Fruit fly (Drosophila melanogaster) whole organism, embryonic: ENCODE data around the gene CG32137.

ENCODE experiments used
- Adf1 ChIP-seq: fragments of 200-800 bp; sonication (Bioruptor generic); IDR thresholded peaks from 2 replicates; pipeline ENCODE4 v1.3.6; 2022; ENCODE audit warnings: missing biosample characterization, missing genetic modification characterization
- Bdp1 ChIP-seq: fragments of 200-800 bp; sonication (Bioruptor generic); optimal IDR thresholded peaks from 3 replicates; lab custom pipeline; 2016; ENCODE audit warnings: missing biosample characterization, missing genetic modification characterization
- Bteb2 ChIP-seq: fragments of 200-800 bp; sonication (Bioruptor generic); optimal IDR thresholded peaks from 2 replicates; lab custom pipeline; 2016; ENCODE audit warnings: missing biosample characterization, missing genetic modification characterization
- CG10209 ChIP-seq: fragments of 200-800 bp; sonication (Bioruptor generic); optimal IDR thresholded peaks from 3 replicates; lab custom pipeline; 2017; ENCODE audit warnings: missing biosample characterization, mild to moderate bottlenecking, missing genetic modification characterization, missing genetic modification reagents
- CG1024 ChIP-seq: fragments of 200-800 bp; sonication (Bioruptor generic); IDR thresholded peaks from 2 replicates; pipeline ENCODE4 v1.3.6; 2022; ENCODE audit warnings: missing biosample characterization, missing genetic modification characterization
- CG10267 ChIP-seq: fragments of 200-800 bp; sonication (Bioruptor generic); optimal IDR thresholded peaks from 2 replicates; lab custom pipeline; 2018; ENCODE audit warnings: missing biosample characterization, mild to moderate bottlenecking, missing genetic modification characterization, moderate library complexity
- CG10321 ChIP-seq: fragments of 200-800 bp; sonication (Bioruptor generic); IDR thresholded peaks from 2 replicates; pipeline ENCODE4 v1.3.6; 2022; ENCODE audit warnings: missing biosample characterization, missing genetic modification characterization
- CG11560 ChIP-seq: fragments of 200-800 bp; sonication (Bioruptor generic); IDR thresholded peaks from 3 replicates; pipeline ENCODE4 v1.3.6; 2022; ENCODE audit warnings: missing biosample characterization, missing genetic modification characterization
- CG12071 ChIP-seq: fragments of 200-800 bp; sonication (Bioruptor generic); optimal IDR thresholded peaks from 3 replicates; lab custom pipeline; 2018; ENCODE audit warnings: missing biosample characterization, mild to moderate bottlenecking, missing genetic modification characterization
- CG12236 ChIP-seq: fragments of 200-800 bp; sonication (Bioruptor generic); optimal IDR thresholded peaks from 2 replicates; lab custom pipeline; 2016; ENCODE audit warnings: missing biosample characterization, missing genetic modification characterization
- CG14860 ChIP-seq: fragments of 200-800 bp; sonication (Bioruptor generic); IDR thresholded peaks from 3 replicates; pipeline ENCODE4 v1.3.6; 2022; ENCODE audit warnings: missing biosample characterization, missing genetic modification characterization; ENCODE audit not compliant: partially characterized antibody
- CG15073 ChIP-seq: fragments of 200-800 bp; sonication (Bioruptor generic); optimal IDR thresholded peaks from 2 replicates; lab custom pipeline; 2016; ENCODE audit warnings: missing biosample characterization, missing genetic modification characterization
- CG15601 ChIP-seq: fragments of 200-800 bp; sonication (Bioruptor generic); optimal IDR thresholded peaks from 3 replicates; lab custom pipeline; 2019; ENCODE audit warnings: missing biosample characterization, mild to moderate bottlenecking, missing genetic modification characterization, moderate library complexity
- CG16863 ChIP-seq: fragments of 200-800 bp; sonication (Bioruptor generic); optimal IDR thresholded peaks from 3 replicates; lab custom pipeline; 2016; ENCODE audit warnings: missing biosample characterization, missing genetic modification characterization
- CG17186 ChIP-seq: fragments of 200-800 bp; sonication (Bioruptor generic); optimal IDR thresholded peaks from 3 replicates; lab custom pipeline; 2017; ENCODE audit warnings: missing biosample characterization, missing genetic modification reagents, missing genetic modification characterization
- CG1832 ChIP-seq: fragments of 200-800 bp; sonication (Bioruptor generic); optimal IDR thresholded peaks from 2 replicates; lab custom pipeline; 2017; ENCODE audit warnings: missing biosample characterization, mild to moderate bottlenecking, missing genetic modification characterization, inconsistent platforms
- CG2712 ChIP-seq: fragments of 200-800 bp; optimal IDR thresholded peaks from 3 replicates; lab custom pipeline; 2019; ENCODE audit warnings: missing biosample characterization, mild to moderate bottlenecking, missing genetic modification characterization, moderate library complexity
- CG30020 ChIP-seq: fragments of 200-800 bp; optimal IDR thresholded peaks from 2 replicates; lab custom pipeline; 2019; ENCODE audit warnings: missing biosample characterization, mild to moderate bottlenecking, missing genetic modification characterization, moderate library complexity
- CG30403 ChIP-seq: fragments of 200-800 bp; sonication (Bioruptor generic); optimal IDR thresholded peaks from 3 replicates; lab custom pipeline; 2016; ENCODE audit warnings: missing biosample characterization, missing genetic modification characterization
- CG32532 ChIP-seq: fragments of 200-800 bp; sonication (Bioruptor generic); IDR thresholded peaks from 2 replicates; pipeline ENCODE4 v1.3.6; 2022; ENCODE audit warnings: missing biosample characterization, missing genetic modification characterization
- CG33213 ChIP-seq: fragments of 200-800 bp; sonication (Bioruptor generic); optimal IDR thresholded peaks from 3 replicates; lab custom pipeline; 2016; ENCODE audit warnings: missing biosample characterization, missing genetic modification characterization
- CG43689 ChIP-seq: fragments of 200-800 bp; sonication (Bioruptor generic); IDR thresholded peaks from 2 replicates; pipeline ENCODE4 v1.3.6; 2022; ENCODE audit warnings: missing biosample characterization, missing genetic modification characterization
- CG4617 ChIP-seq: fragments of 200-800 bp; sonication (Bioruptor generic); optimal IDR thresholded peaks from 3 replicates; lab custom pipeline; 2016; ENCODE audit warnings: missing biosample characterization, missing genetic modification characterization, borderline replicate concordance
- CG6254 ChIP-seq: fragments of 200-800 bp; sonication (Bioruptor generic); optimal IDR thresholded peaks from 3 replicates; lab custom pipeline; 2017; ENCODE audit warnings: mild to moderate bottlenecking, missing biosample characterization, missing genetic modification reagents, missing genetic modification characterization
- CG7839 ChIP-seq: fragments of 200-800 bp; sonication (Bioruptor generic); optimal IDR thresholded peaks from 3 replicates; lab custom pipeline; 2018; ENCODE audit warnings: missing biosample characterization, mild to moderate bottlenecking, missing genetic modification characterization, moderate library complexity
- CG8388 ChIP-seq: fragments of 200-800 bp; sonication (Bioruptor generic); optimal IDR thresholded peaks from 2 replicates; lab custom pipeline; 2019; ENCODE audit warnings: missing biosample characterization, mild to moderate bottlenecking, missing genetic modification characterization, moderate library complexity
- Camta ChIP-seq: fragments of 200-800 bp; sonication (Bioruptor generic); optimal IDR thresholded peaks from 2 replicates; lab custom pipeline; 2016; ENCODE audit warnings: missing biosample characterization, missing genetic modification characterization
- Chrac-16 ChIP-seq: fragments of 200-800 bp; sonication (Bioruptor generic); optimal IDR thresholded peaks from 3 replicates; lab custom pipeline; 2016; ENCODE audit warnings: missing biosample characterization, missing genetic modification characterization
- Deaf1 ChIP-seq: fragments of 200-800 bp; optimal IDR thresholded peaks from 3 replicates; lab custom pipeline; 2019; ENCODE audit warnings: missing biosample characterization, mild to moderate bottlenecking, missing genetic modification characterization, moderate library complexity
- Doc3 ChIP-seq: fragments of 200-800 bp; sonication (Bioruptor generic); IDR thresholded peaks from 3 replicates; pipeline ENCODE4 v1.3.6; 2022; ENCODE audit warnings: missing biosample characterization, missing genetic modification characterization; ENCODE audit not compliant: partially characterized antibody
- Gug ChIP-seq: fragments of 200-800 bp; sonication (Bioruptor generic); IDR thresholded peaks from 4 replicates; pipeline ENCODE4 v1.3.6; 2022; ENCODE audit warnings: missing biosample characterization, missing genetic modification characterization
- HLH4C ChIP-seq: fragments of 200-800 bp; sonication (Bioruptor generic); IDR thresholded peaks from 3 replicates; pipeline ENCODE4 v1.3.6; 2022; ENCODE audit warnings: missing biosample characterization, missing genetic modification characterization; ENCODE audit not compliant: partially characterized antibody
- Nf-YA ChIP-seq: fragments of 200-800 bp; sonication (Bioruptor generic); IDR thresholded peaks from 2 replicates; pipeline ENCODE4 v1.3.6; 2022; ENCODE audit warnings: missing biosample characterization, missing genetic modification characterization
- Ravus ChIP-seq: fragments of 200-800 bp; sonication (Bioruptor generic); IDR thresholded peaks from 2 replicates; pipeline ENCODE4 v1.3.6; 2022; ENCODE audit warnings: missing biosample characterization, missing genetic modification characterization
- TFAM ChIP-seq: fragments of 200-800 bp; sonication (Bioruptor generic); optimal IDR thresholded peaks from 2 replicates; lab custom pipeline; 2017; ENCODE audit warnings: missing biosample characterization, missing genetic modification characterization, inconsistent platforms
- Tbp ChIP-seq: fragments of >200 bp; optimal IDR thresholded peaks from 2 replicates; lab custom pipeline; 2018; ENCODE audit warnings: missing biosample characterization, missing genetic modification characterization
- ap ChIP-seq: fragments of 200-800 bp; sonication (Bioruptor generic); IDR thresholded peaks from 2 replicates; pipeline ENCODE4 v1.3.6; 2022; ENCODE audit warnings: missing biosample characterization, missing genetic modification characterization
- ci ChIP-seq: fragments of 200-800 bp; sonication (Bioruptor generic); IDR thresholded peaks from 3 replicates; pipeline ENCODE4 v1.3.6; 2022; ENCODE audit warnings: missing biosample characterization, missing genetic modification characterization
- dan ChIP-seq: fragments of 200-800 bp; sonication (Bioruptor generic); IDR thresholded peaks from 2 replicates; pipeline ENCODE4 v1.3.6; 2022; ENCODE audit warnings: missing biosample characterization, missing genetic modification characterization
- dimm ChIP-seq: fragments of 200-800 bp; sonication (Bioruptor generic); IDR thresholded peaks from 2 replicates; pipeline ENCODE4 v1.3.6; 2022; ENCODE audit warnings: missing biosample characterization, missing genetic modification characterization
- esg ChIP-seq: fragments of 200-800 bp; sonication (Bioruptor generic); conservative IDR thresholded peaks from 2 replicates; pipeline ENCODE4 v1.3.6; 2022; ENCODE audit warnings: missing biosample characterization, missing genetic modification characterization
- fd102C ChIP-seq: fragments of 200-800 bp; sonication (Bioruptor generic); optimal IDR thresholded peaks from 2 replicates; lab custom pipeline; 2018; ENCODE audit warnings: missing biosample characterization, mild to moderate bottlenecking, missing genetic modification characterization, moderate library complexity
- gsb-n ChIP-seq: fragments of 200-800 bp; sonication (Bioruptor generic); optimal IDR thresholded peaks from 3 replicates; lab custom pipeline; 2018; ENCODE audit warnings: missing biosample characterization, mild to moderate bottlenecking, missing genetic modification characterization
- pzg ChIP-seq: fragments of 200-800 bp; sonication (Bioruptor generic); optimal IDR thresholded peaks from 3 replicates; lab custom pipeline; 2018; ENCODE audit warnings: missing biosample characterization, mild to moderate bottlenecking, missing genetic modification characterization, moderate library complexity
- repo ChIP-seq: fragments of 200-800 bp; sonication (Bioruptor generic); optimal IDR thresholded peaks from 2 replicates; lab custom pipeline; 2016; ENCODE audit warnings: missing biosample characterization, missing genetic modification characterization
- shn ChIP-seq: fragments of 200-800 bp; sonication (Bioruptor generic); optimal IDR thresholded peaks from 3 replicates; lab custom pipeline; 2016; ENCODE audit warnings: missing biosample characterization, missing genetic modification characterization
- sim ChIP-seq: fragments of 200-800 bp; sonication (Bioruptor generic); IDR thresholded peaks from 2 replicates; pipeline ENCODE4 v1.3.6; 2022; ENCODE audit warnings: missing biosample characterization, missing genetic modification characterization
- tin ChIP-seq: fragments of 200-800 bp; sonication (Bioruptor generic); optimal IDR thresholded peaks from 3 replicates; lab custom pipeline; 2016; ENCODE audit warnings: missing biosample characterization, missing genetic modification characterization
- tio ChIP-seq: fragments of 200-800 bp; sonication (Bioruptor generic); optimal IDR thresholded peaks from 2 replicates; lab custom pipeline; 2017; ENCODE audit warnings: missing biosample characterization, missing genetic modification characterization, inconsistent platforms
- tll ChIP-seq, 2 experiments: fragments of 200-800 bp in 1 of 2; fragments of >200 bp in 1 of 2; sonication (Bioruptor generic) in 1 of 2; optimal IDR thresholded peaks; 2 replicates each; lab custom pipeline; 2017 to 2019; ENCODE audit warnings: missing biosample characterization in 2 of 2, missing genetic modification characterization in 2 of 2, mild to moderate bottlenecking in 1 of 2, moderate library complexity in 1 of 2
- wek ChIP-seq: fragments of 200-800 bp; sonication (Bioruptor generic); optimal IDR thresholded peaks from 3 replicates; lab custom pipeline; 2018; ENCODE audit warnings: missing biosample characterization, mild to moderate bottlenecking, missing genetic modification characterization, moderate library complexity

Gene CG32137

DNA sequence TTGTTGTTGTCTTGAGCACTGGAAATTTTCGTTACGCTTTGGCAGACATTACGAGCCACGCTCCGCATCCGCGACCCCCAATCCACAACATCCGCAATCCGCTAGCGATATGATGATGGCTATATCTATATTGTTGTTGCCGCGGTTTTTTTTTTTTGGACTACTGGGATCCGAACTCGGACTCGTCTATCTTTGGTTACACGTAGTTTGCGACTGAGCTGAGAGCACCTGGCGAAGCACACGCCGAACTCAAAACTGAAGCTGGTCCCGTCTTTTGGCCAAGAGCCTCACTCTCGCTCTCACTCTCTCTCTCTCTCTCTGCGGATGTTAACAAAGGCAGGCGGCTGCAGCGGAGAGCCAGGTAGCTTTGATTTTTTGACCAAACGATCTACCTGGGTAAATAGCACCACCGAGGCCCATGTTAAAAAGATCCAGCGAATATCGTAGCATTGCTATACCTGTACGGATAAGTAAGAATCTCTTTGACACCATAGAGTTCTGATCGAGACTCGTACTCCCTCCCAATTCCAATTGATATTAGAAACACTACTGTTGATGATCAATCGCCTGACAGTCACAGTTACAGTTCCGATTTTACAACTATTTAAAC lies 13.8 kb upstream of the CG32137 start, which contains the start of gene Rgl (continued):
- TF ChIP-seq pzg (GFP tag; lab: Kevin White, UChicago), result no peak
- no peak for TF ChIP-seq CG30020
- no peak for TF ChIP-seq CG30403 (GFP tag; lab: Kevin White, UChicago)
- TF ChIP-seq tio, result no peak
- no peak for TF ChIP-seq Deaf1 (tag; lab: Kevin White, UChicago)
- no peak for TF ChIP-seq ap (GFP tag; lab: Robert Waterston, UW)
- no peak for TF ChIP-seq CG12071
- no peak for TF ChIP-seq CG1832 (GFP tag; lab: Kevin White, UChicago)
- TF ChIP-seq Bdp1, result no peak
- no peak for TF ChIP-seq dimm
- no peak for TF ChIP-seq CG15601 (tag; lab: Kevin White, UChicago)
- no peak for TF ChIP-seq CG1024 (GFP tag; lab: Robert Waterston, UW)
- no peak for TF ChIP-seq dan (GFP tag; lab: Robert Waterston, UW)
- TF ChIP-seq wek (GFP tag; lab: Kevin White, UChicago), result no peak
- TF ChIP-seq Ravus (GFP tag; lab: Robert Waterston, UW), result no peak
- no peak for TF ChIP-seq CG11560
- TF ChIP-seq Chrac-16 (GFP tag; lab: Kevin White, UChicago), result no peak
- TF ChIP-seq esg (GFP tag; lab: Robert Waterston, UW), result no peak
- no peak for TF ChIP-seq CG7839 (tag; lab: Kevin White, UChicago)
- no peak for TF ChIP-seq HLH4C (GFP tag; lab: Robert Waterston, UW)
- no peak for TF ChIP-seq CG15073 (GFP tag; lab: Kevin White, UChicago)
- TF ChIP-seq CG16863, result no peak
- no peak for TF ChIP-seq CG17186 (GFP tag; lab: Kevin White, UChicago)
- TF ChIP-seq CG10209 (GFP tag; lab: Kevin White, UChicago), result no peak
- TF ChIP-seq CG10267, result no peak
- no peak for TF ChIP-seq CG12236 (GFP tag; lab: Kevin White, UChicago)
- TF ChIP-seq Gug (GFP tag; lab: Robert Waterston, UW), result no peak
- TF ChIP-seq Tbp (GFP tag; lab: Kevin White, UChicago), result no peak
- TF ChIP-seq shn (GFP tag; lab: Kevin White, UChicago), result no peak
- no peak for TF ChIP-seq tin (GFP tag; lab: Kevin White, UChicago)
- TF ChIP-seq Adf1, result peak; percentile 28; the same call in 1 of the 2 replicates
- peak; percentile 44; the same call in 1 of the 2 replicates for TF ChIP-seq CG32532 (GFP tag; lab: Robert Waterston, UW)
- no peak for TF ChIP-seq repo (GFP tag; lab: Kevin White, UChicago)
- peak; percentile 54; the same call in 1 of the 3 replicates for TF ChIP-seq ci
- no peak for TF ChIP-seq CG14860 (GFP tag; lab: Robert Waterston, UW)
- no peak for TF ChIP-seq CG4617
- TF ChIP-seq fd102C (GFP tag; lab: Kevin White, UChicago), result no peak
- TF ChIP-seq tll (GFP tag; optimal IDR thresholded peaks at IDR 0.05; lab: Kevin White, UChicago), result no peak
- TF ChIP-seq Bteb2, result no peak
- no peak for TF ChIP-seq CG43689 (GFP tag; lab: Robert Waterston, UW)
- TF ChIP-seq Camta (GFP tag; lab: Kevin White, UChicago), result no peak
- TF ChIP-seq sim, result no peak
- TF ChIP-seq Doc3 (GFP tag; lab: Robert Waterston, UW), result no peak
- no peak for TF ChIP-seq Nf-YA (GFP tag; lab: Robert Waterston, UW)
- TF ChIP-seq CG2712 (tag; lab: Kevin White, UChicago), result no peak
- no peak for TF ChIP-seq gsb-n (tag; lab: Kevin White, UChicago)
- TF ChIP-seq CG8388, result no peak
- no peak for TF ChIP-seq CG10321 (GFP tag; lab: Robert Waterston, UW)
- TF ChIP-seq CG33213 (GFP tag; lab: Kevin White, UChicago), result no peak
- no peak for TF ChIP-seq TFAM (GFP tag; lab: Kevin White, UChicago)
- TF ChIP-seq CG6254, result no peak
